Worm (Caenorhabditis elegans) whole organism, L4 larva: ENCODE data around the gene Y113G7A.22.

Source experiments
- ZK337.2 ChIP-seq: fragments of 200-800 bp; sonication (Bioruptor generic); IDR thresholded peaks from 2 replicates; pipeline ENCODE4 v1.3.6; 2022; ENCODE audit warnings: missing genetic modification reagents, missing genetic modification characterization, missing compliant biosample characterization
- ama-1 ChIP-seq: fragments of 150-350 bp; optimal IDR thresholded peaks from 2 replicates; lab custom pipeline; 2014; ENCODE audit warnings: inconsistent platforms, mixed read lengths
- egl-43 ChIP-seq: fragments of 200-800 bp; sonication (Bioruptor generic); IDR thresholded peaks from 2 replicates; pipeline ENCODE4 v1.3.6; 2022; ENCODE audit warnings: missing genetic modification reagents, missing genetic modification characterization, missing compliant biosample characterization
- lin-13 ChIP-seq: fragments of 150-350 bp; optimal IDR thresholded peaks from 2 replicates; lab custom pipeline; 2014; ENCODE audit warnings: missing biosample characterization, missing genetic modification reagents, missing genetic modification characterization
- lin-39 ChIP-seq: fragments of 150-350 bp; optimal IDR thresholded peaks from 2 replicates; lab custom pipeline; 2014; ENCODE audit warnings: missing biosample characterization, missing genetic modification reagents, missing genetic modification characterization
- madf-5 ChIP-seq, 2 experiments: fragments of 200-800 bp; sonication (Bioruptor generic); IDR thresholded peaks; 2 replicates each; pipeline ENCODE4 v1.3.6; 2022; ENCODE audit warnings: missing compliant biosample characterization in 2 of 2, missing genetic modification characterization in 2 of 2
- nhr-237 ChIP-seq: sonication (generic microtip); optimal IDR thresholded peaks from 2 replicates; lab custom pipeline; 2017; ENCODE audit warnings: missing biosample characterization, missing genetic modification characterization
- nhr-28 ChIP-seq: fragments of 150-350 bp; optimal IDR thresholded peaks from 2 replicates; lab custom pipeline; 2014; ENCODE audit warnings: missing biosample characterization, missing genetic modification characterization
- nhr-42 ChIP-seq: fragments of 200-800 bp; sonication (Bioruptor generic); IDR thresholded peaks from 2 replicates; pipeline ENCODE4 v1.3.6; 2022; ENCODE audit warnings: missing genetic modification characterization, missing compliant biosample characterization

DNA sequence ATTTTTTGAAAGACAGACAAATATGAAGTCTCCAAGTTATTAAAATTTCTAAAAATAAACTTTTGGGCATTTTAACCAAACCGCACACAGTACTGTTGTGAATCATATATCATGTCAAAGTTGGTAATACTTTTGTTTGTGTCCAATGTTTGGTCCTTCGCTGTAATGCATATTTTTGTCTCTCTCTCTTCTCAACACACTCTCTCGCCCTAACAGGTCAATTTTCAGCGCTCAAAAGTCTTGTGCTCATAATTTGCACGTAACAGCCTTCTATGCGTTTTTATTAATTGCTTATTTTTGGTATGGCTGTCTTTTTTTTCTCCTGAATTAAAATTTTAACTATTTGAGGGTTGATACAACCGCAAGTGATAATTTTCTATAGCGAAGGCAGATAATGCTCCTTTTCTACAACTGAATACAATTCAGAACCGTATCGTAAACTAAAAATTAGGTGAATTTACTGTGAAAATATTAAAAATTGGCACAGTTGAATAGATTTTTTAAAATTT, 26.7 kb upstream of the Y113G7A.22 start:
- TF ChIP-seq ZK337.2 = no peak
- TF ChIP-seq ama-1 (lab: Kevin White, UChicago) = no peak
- TF ChIP-seq madf-5 (GFP tag; IDR thresholded peaks at IDR 0.05; lab: Robert Waterston, UW) = no peak
- TF ChIP-seq nhr-237 (tag; lab: Kevin White, UChicago) = no peak
- TF ChIP-seq egl-43 (GFP tag; lab: Robert Waterston, UW) = no peak
- TF ChIP-seq lin-13 (GFP tag; lab: Kevin White, UChicago) = no peak
- TF ChIP-seq nhr-42 = 0 out of 2 replicates have a peak, but pooled peaks have one; percentile 40
- no peak for TF ChIP-seq nhr-28 (tag; lab: Kevin White, UChicago)
- TF ChIP-seq lin-39 (tag; lab: Kevin White, UChicago) = no peak
